Worm (Caenorhabditis elegans): ENCODE results near the gene sas-5.

DNA sequence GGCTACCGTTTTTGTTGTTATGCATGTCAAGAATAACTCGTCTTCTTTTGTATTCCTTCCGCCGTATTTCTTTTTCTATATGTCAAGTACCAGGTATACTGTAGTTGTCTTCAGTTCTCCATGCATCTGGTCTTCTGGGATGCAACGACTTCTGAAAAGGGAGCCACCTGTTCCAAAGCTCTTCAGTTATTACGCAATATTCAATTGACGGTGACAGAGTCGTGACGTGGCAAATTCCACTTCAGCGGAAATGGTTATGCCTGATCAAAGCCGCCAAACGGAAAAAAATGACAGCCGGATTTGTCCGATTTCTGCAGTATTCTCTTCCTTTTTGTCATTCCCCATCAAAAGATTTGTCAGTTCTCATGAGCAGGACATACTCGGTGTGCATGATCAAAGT lies 45.9 kb downstream of the sas-5 start:
- TF ChIP-seq nfya-1 (tag; optimal IDR thresholded peaks at IDR 0.05; ENCODE audit: borderline replicate concordance, insufficient read depth) (no peak), gei-17 (GFP tag; optimal IDR thresholded peaks at IDR 0.05) (no peak), Y79H2A.3 (GFP tag; conservative IDR thresholded peaks at IDR 0.05) (no peak), dpff-1 (tag; optimal IDR thresholded peaks at IDR 0.05) (no peak), B0035.1 (tag; optimal IDR thresholded peaks at IDR 0.05) (no peak), ztf-6 (GFP tag; IDR thresholded peaks at IDR 0.05) (no peak), fkh-3 (tag; optimal IDR thresholded peaks at IDR 0.05) (no peak)
